Worm (Caenorhabditis elegans) whole organism, L4 larva: ENCODE results near the gene C06A1.7.

ENCODE experiments used
- F10B5.3 ChIP-seq: sonication (generic microtip); optimal IDR thresholded peaks from 2 replicates; lab custom pipeline; 2016; ENCODE audit warnings: mild to moderate bottlenecking, missing genetic modification characterization, missing compliant biosample characterization
- F37D6.2 ChIP-seq: sonication (generic microtip); optimal IDR thresholded peaks from 2 replicates; lab custom pipeline; 2016; ENCODE audit warnings: mild to moderate bottlenecking, missing genetic modification characterization, missing compliant biosample characterization
- R02D3.7 ChIP-seq: fragments of 150-350 bp; sonication (generic microtip); optimal IDR thresholded peaks from 3 replicates; lab custom pipeline; 2014; ENCODE audit warnings: missing biosample characterization, missing genetic modification characterization
- T26A8.4 ChIP-seq: fragments of 200-800 bp; sonication (Bioruptor generic); IDR thresholded peaks from 2 replicates; pipeline ENCODE4 v1.3.6; 2022; ENCODE audit warnings: missing genetic modification characterization, missing compliant biosample characterization
- Y105C5A.15 ChIP-seq: fragments of 200-800 bp; sonication (Bioruptor generic); IDR thresholded peaks from 2 replicates; pipeline ENCODE4 v1.3.6; 2022; ENCODE audit warnings: missing genetic modification characterization, missing compliant biosample characterization
- Y48G9A.11 ChIP-seq: fragments of 200-800 bp; sonication (Bioruptor generic); IDR thresholded peaks from 2 replicates; pipeline ENCODE4 v1.3.6; 2022; ENCODE audit warnings: missing genetic modification reagents, missing genetic modification characterization, missing compliant biosample characterization
- ZK546.5 ChIP-seq, 2 experiments: sonication (generic microtip); optimal IDR thresholded peaks; 2 replicates each; lab custom pipeline; 2017; ENCODE audit warnings: missing biosample characterization in 2 of 2, missing genetic modification characterization in 2 of 2
- aha-1 ChIP-seq: fragments of 150-350 bp; peaks from one replicate; lab custom pipeline; 2014; ENCODE audit warnings: missing biosample characterization, missing genetic modification characterization
- ama-1 ChIP-seq: fragments of 150-350 bp; optimal IDR thresholded peaks from 2 replicates; lab custom pipeline; 2014; ENCODE audit warnings: inconsistent platforms, mixed read lengths
- arid-1 ChIP-seq: fragments of 200-800 bp; sonication (Bioruptor generic); conservative IDR thresholded peaks from 2 replicates; pipeline ENCODE4 v1.3.6; 2022; ENCODE audit warnings: missing genetic modification reagents, missing genetic modification characterization, missing compliant biosample characterization
- attf-4 ChIP-seq: sonication (generic microtip); optimal IDR thresholded peaks from 3 replicates; lab custom pipeline; 2017; ENCODE audit warnings: missing biosample characterization, missing genetic modification characterization
- ces-1 ChIP-seq: fragments of 150-350 bp; sonication (generic microtip); optimal IDR thresholded peaks from 4 replicates; lab custom pipeline; 2014; ENCODE audit warnings: missing biosample characterization, missing genetic modification reagents, missing genetic modification characterization
- cey-2 ChIP-seq: sonication (generic microtip); optimal IDR thresholded peaks from 3 replicates; lab custom pipeline; 2017; ENCODE audit warnings: missing genetic modification characterization, mild to moderate bottlenecking, missing compliant biosample characterization, antibody characterized with exemption, borderline replicate concordance; ENCODE audit not compliant: insufficient read depth
- ctbp-1 ChIP-seq: fragments of 200-800 bp; sonication (Bioruptor generic); IDR thresholded peaks from 2 replicates; pipeline ENCODE4 v1.3.6; 2022; ENCODE audit warnings: missing genetic modification reagents, missing genetic modification characterization, missing compliant biosample characterization
- dmd-9 ChIP-seq: fragments of 200-800 bp; sonication (Bioruptor generic); IDR thresholded peaks from 2 replicates; pipeline ENCODE4 v1.3.6; 2022; ENCODE audit warnings: missing genetic modification reagents, missing genetic modification characterization, missing compliant biosample characterization
- dve-1 ChIP-seq: sonication (generic microtip); optimal IDR thresholded peaks from 2 replicates; lab custom pipeline; 2017; ENCODE audit warnings: antibody characterized with exemption, mild to moderate bottlenecking, missing genetic modification characterization, missing compliant biosample characterization; ENCODE audit not compliant: insufficient read depth
- egl-43 ChIP-seq: fragments of 200-800 bp; sonication (Bioruptor generic); IDR thresholded peaks from 2 replicates; pipeline ENCODE4 v1.3.6; 2022; ENCODE audit warnings: missing genetic modification reagents, missing genetic modification characterization, missing compliant biosample characterization
- fos-1 ChIP-seq: fragments of 150-350 bp; optimal IDR thresholded peaks from 2 replicates; lab custom pipeline; 2014; ENCODE audit warnings: missing biosample characterization, missing genetic modification characterization
- lin-1 ChIP-seq: fragments of 200-800 bp; sonication (Bioruptor generic); IDR thresholded peaks from 2 replicates; pipeline ENCODE4 v1.3.6; 2022; ENCODE audit warnings: missing genetic modification reagents, missing genetic modification characterization, missing compliant biosample characterization
- lin-13 ChIP-seq: fragments of 150-350 bp; optimal IDR thresholded peaks from 2 replicates; lab custom pipeline; 2014; ENCODE audit warnings: missing biosample characterization, missing genetic modification reagents, missing genetic modification characterization
- lin-29 ChIP-seq: fragments of 200-800 bp; sonication (Bioruptor generic); IDR thresholded peaks from 2 replicates; pipeline ENCODE4 v1.3.6; 2022; ENCODE audit warnings: missing genetic modification reagents, missing genetic modification characterization, missing compliant biosample characterization
- lin-39 ChIP-seq: fragments of 150-350 bp; optimal IDR thresholded peaks from 2 replicates; lab custom pipeline; 2014; ENCODE audit warnings: missing biosample characterization, missing genetic modification reagents, missing genetic modification characterization
- lir-3 ChIP-seq: sonication (generic microtip); optimal IDR thresholded peaks from 2 replicates; lab custom pipeline; 2016; ENCODE audit warnings: mild to moderate bottlenecking, missing genetic modification characterization, missing compliant biosample characterization
- lsy-2 ChIP-seq, 2 experiments: fragments of 150-350 bp in 1 of 2; sonication (generic microtip) in 1 of 2; optimal IDR thresholded peaks; 2 replicates each; lab custom pipeline; 2014 to 2017; ENCODE audit warnings: missing biosample characterization in 2 of 2, missing genetic modification characterization in 2 of 2
- madf-5 ChIP-seq, 2 experiments: fragments of 200-800 bp; sonication (Bioruptor generic); IDR thresholded peaks; 2 replicates each; pipeline ENCODE4 v1.3.6; 2022; ENCODE audit warnings: missing compliant biosample characterization in 2 of 2, missing genetic modification characterization in 2 of 2
- madf-9 ChIP-seq: fragments of 200-800 bp; sonication (Bioruptor generic); conservative IDR thresholded peaks from 2 replicates; pipeline ENCODE4 v1.3.6; 2022; ENCODE audit warnings: missing genetic modification reagents, missing genetic modification characterization, missing compliant biosample characterization
- mdt-29 ChIP-seq: fragments of 200-800 bp; sonication (Bioruptor generic); IDR thresholded peaks from 2 replicates; pipeline ENCODE4 v1.3.6; 2022; ENCODE audit warnings: missing genetic modification reagents, missing genetic modification characterization, missing compliant biosample characterization
- mep-1 ChIP-seq: fragments of 150-350 bp; sonication (generic microtip); optimal IDR thresholded peaks from 3 replicates; lab custom pipeline; 2014; ENCODE audit warnings: missing biosample characterization, missing genetic modification characterization
- mxl-2 ChIP-seq: fragments of 200-800 bp; sonication (Bioruptor generic); conservative IDR thresholded peaks from 2 replicates; pipeline ENCODE4 v1.3.6; 2022; ENCODE audit warnings: missing genetic modification reagents, missing genetic modification characterization, missing compliant biosample characterization
- nhr-11 ChIP-seq: fragments of 150-350 bp; optimal IDR thresholded peaks from 2 replicates; lab custom pipeline; 2014; ENCODE audit warnings: missing biosample characterization, missing genetic modification characterization
- nhr-237 ChIP-seq: sonication (generic microtip); optimal IDR thresholded peaks from 2 replicates; lab custom pipeline; 2017; ENCODE audit warnings: missing biosample characterization, missing genetic modification characterization
- nhr-41 ChIP-seq: fragments of 200-800 bp; sonication (Bioruptor generic); IDR thresholded peaks from 2 replicates; pipeline ENCODE4 v1.3.6; 2022; ENCODE audit warnings: missing genetic modification reagents, missing genetic modification characterization, missing compliant biosample characterization
- nhr-48 ChIP-seq: sonication (generic microtip); optimal IDR thresholded peaks from 2 replicates; lab custom pipeline; 2016; ENCODE audit warnings: mild to moderate bottlenecking, missing genetic modification characterization, missing compliant biosample characterization
- nhr-6 ChIP-seq: fragments of 150-350 bp; optimal IDR thresholded peaks from 2 replicates; lab custom pipeline; 2014; ENCODE audit warnings: missing biosample characterization, missing genetic modification characterization
- nhr-76 ChIP-seq: fragments of 150-350 bp; optimal IDR thresholded peaks from 2 replicates; lab custom pipeline; 2014; ENCODE audit warnings: missing biosample characterization, missing genetic modification characterization
- php-3 ChIP-seq: fragments of 200-800 bp; sonication (Bioruptor generic); IDR thresholded peaks from 2 replicates; pipeline ENCODE4 v1.3.6; 2022; ENCODE audit warnings: missing genetic modification reagents, missing genetic modification characterization, missing compliant biosample characterization
- pqm-1 ChIP-seq: sonication (generic microtip); optimal IDR thresholded peaks from 2 replicates; lab custom pipeline; 2017; ENCODE audit warnings: missing biosample characterization, missing genetic modification characterization
- sdz-12 ChIP-seq: fragments of 200-800 bp; sonication (Bioruptor generic); optimal IDR thresholded peaks from 2 replicates; lab custom pipeline; 2018; ENCODE audit warnings: mild to moderate bottlenecking, missing genetic modification characterization, missing compliant biosample characterization
- set-16 ChIP-seq: fragments of 200-800 bp; sonication (Bioruptor generic); IDR thresholded peaks from 2 replicates; pipeline ENCODE4 v1.3.6; 2022; ENCODE audit warnings: missing genetic modification reagents, missing genetic modification characterization, missing compliant biosample characterization
- skn-1 ChIP-seq: fragments of 150-350 bp; optimal IDR thresholded peaks from 2 replicates; lab custom pipeline; 2014; ENCODE audit warnings: missing biosample characterization, missing genetic modification characterization
- snpc-1.2 ChIP-seq: fragments of 200-800 bp; sonication (Bioruptor generic); IDR thresholded peaks from 2 replicates; pipeline ENCODE4 v1.3.6; 2022; ENCODE audit warnings: missing genetic modification reagents, missing genetic modification characterization, missing compliant biosample characterization
- spr-1 ChIP-seq: sonication (generic microtip); optimal IDR thresholded peaks from 2 replicates; lab custom pipeline; 2016; ENCODE audit warnings: mild to moderate bottlenecking, missing genetic modification characterization, missing compliant biosample characterization
- tag-97 ChIP-seq: fragments of 200-800 bp; sonication (Bioruptor generic); IDR thresholded peaks from 2 replicates; pipeline ENCODE4 v1.3.6; 2022; ENCODE audit warnings: missing genetic modification characterization, missing compliant biosample characterization
- unc-62 ChIP-seq, 3 experiments: fragments of 150-350 bp in 1 of 3; sonication (generic microtip); optimal IDR thresholded peaks in 2 of 3; peaks in 1 of 3; 1 replicate in 1 of 3; 2 replicates in 2 of 3; lab custom pipeline; 2014 to 2017; ENCODE audit warnings: missing biosample characterization in 3 of 3, missing genetic modification characterization in 3 of 3, missing genetic modification reagents in 3 of 3, missing genotype in 1 of 3
- zag-1 ChIP-seq: fragments of 150-350 bp; optimal IDR thresholded peaks from 2 replicates; lab custom pipeline; 2014; ENCODE audit warnings: missing biosample characterization, missing genetic modification characterization
- zfp-2 ChIP-seq: sonication (generic microtip); optimal IDR thresholded peaks from 2 replicates; lab custom pipeline; 2016; ENCODE audit warnings: mild to moderate bottlenecking, missing genetic modification characterization, missing compliant biosample characterization
- zfp-3 ChIP-seq: fragments of 200-800 bp; sonication (Bioruptor generic); conservative IDR thresholded peaks from 2 replicates; pipeline ENCODE4 v1.3.6; 2022; ENCODE audit warnings: missing genetic modification reagents, missing genetic modification characterization, missing compliant biosample characterization
- zip-11 ChIP-seq: fragments of 200-800 bp; sonication (Bioruptor generic); IDR thresholded peaks from 2 replicates; pipeline ENCODE4 v1.3.6; 2022; ENCODE audit warnings: missing genetic modification characterization, missing compliant biosample characterization
- ztf-7 ChIP-seq: fragments of 150-350 bp; optimal IDR thresholded peaks from 2 replicates; lab custom pipeline; 2014; ENCODE audit warnings: missing biosample characterization, missing genetic modification characterization

Gene C06A1.7

DNA sequence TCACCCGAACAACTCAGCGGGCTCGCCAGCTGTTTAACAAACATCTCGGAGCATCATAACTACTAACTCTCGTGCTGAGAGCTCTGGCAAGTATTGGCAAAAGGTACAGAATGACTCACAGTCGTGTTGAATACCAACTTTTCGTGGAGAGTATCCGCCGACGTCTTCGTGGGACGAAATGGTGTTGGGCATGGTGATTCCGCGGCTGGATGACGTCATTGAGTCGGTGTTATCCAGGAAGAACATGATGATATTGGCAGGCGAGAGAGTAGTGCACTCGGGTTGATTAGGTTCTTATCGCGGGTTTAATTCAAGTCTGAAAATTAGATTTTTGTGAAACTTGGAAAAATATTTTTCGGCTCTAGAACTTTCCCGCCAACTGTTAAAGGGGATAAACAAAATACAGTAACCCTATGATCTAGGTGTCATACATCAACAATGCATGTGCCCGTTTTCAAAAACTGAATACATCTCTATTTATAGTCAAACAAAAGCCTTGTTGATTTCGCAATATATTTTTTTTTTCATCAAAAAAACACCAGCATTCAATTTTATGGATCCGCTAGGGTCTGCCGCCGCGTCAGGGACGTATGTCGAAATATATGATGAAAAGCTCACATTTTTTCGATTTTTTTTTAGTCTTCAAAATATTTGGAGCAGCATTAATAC lies 11.2 kb upstream of the C06A1.7 start (continued):
- TF ChIP-seq zfp-3 (GFP tag; lab: Robert Waterston, UW) (peak; percentile 56; the same call in 1 of the 2 replicates), ama-1 (no peak), zip-11 (no peak), mdt-29 (peak; percentile 34; the same call in 1 of the 2 replicates), fos-1 (tag; lab: Kevin White, UChicago) (no peak), lin-39 (tag; lab: Kevin White, UChicago) (no peak), zag-1 (tag; lab: Kevin White, UChicago) (no peak), lsy-2 (tag; optimal IDR thresholded peaks at IDR 0.05; lab: Kevin White, UChicago) (peak in 1 of 2 experiments; percentile 43), lin-13 (GFP tag; lab: Kevin White, UChicago) (no peak), lir-3 (tag; lab: Kevin White, UChicago) (no peak), dmd-9 (GFP tag; lab: Robert Waterston, UW) (no peak), madf-5 (GFP tag; IDR thresholded peaks at IDR 0.05; lab: Robert Waterston, UW) (0 out of 4 replicates have a peak, but pooled peaks have one; percentile 15 to 25), aha-1 (peak; percentile 85), Y105C5A.15 (GFP tag; lab: Robert Waterston, UW) (no peak), spr-1 (no peak), madf-9 (0 out of 2 replicates have a peak, but pooled peaks have one; percentile 24), set-16 (GFP tag; lab: Robert Waterston, UW) (no peak), sdz-12 (GFP tag; lab: Kevin White, UChicago) (no peak), snpc-1.2 (GFP tag; lab: Robert Waterston, UW) (no peak), nhr-11 (tag; lab: Kevin White, UChicago) (peak; percentile 31), nhr-48 (no peak), ztf-7 (tag; lab: Kevin White, UChicago) (no peak), php-3 (GFP tag; lab: Robert Waterston, UW) (no peak; the same call in 1 of the 2 replicates)

DNA sequence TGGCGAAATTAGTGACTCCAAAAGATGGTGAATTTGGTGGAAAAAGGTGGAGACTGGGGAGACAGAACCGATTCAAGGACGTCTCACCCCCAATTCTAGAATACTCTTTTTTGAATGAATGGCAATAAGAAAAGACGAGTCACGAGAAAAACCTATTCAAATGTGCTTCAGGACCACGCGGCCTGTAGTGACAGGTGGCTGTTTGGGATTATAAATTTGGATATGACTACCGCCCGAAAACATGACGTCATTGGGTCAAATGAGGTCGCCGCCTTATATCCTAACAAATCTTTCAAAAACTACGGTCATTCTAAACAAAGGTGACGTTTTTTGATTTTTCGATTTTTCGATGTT lies 10.7 kb upstream of the C06A1.7 start:
- TF ChIP-seq sdz-12 (GFP tag; lab: Kevin White, UChicago) (peak; percentile 70), Y105C5A.15 (GFP tag; lab: Robert Waterston, UW) (0 out of 2 replicates have a peak, but pooled peaks have one; percentile 54), snpc-1.2 (GFP tag; lab: Robert Waterston, UW) (no peak), ctbp-1 (GFP tag; lab: Robert Waterston, UW) (0 out of 2 replicates have a peak, but pooled peaks have one; percentile 11), F37D6.2 (tag; lab: Kevin White, UChicago) (no peak), egl-43 (GFP tag; lab: Robert Waterston, UW) (no peak), F10B5.3 (no peak), ces-1 (GFP tag; lab: Kevin White, UChicago) (no peak), mep-1 (no peak), pqm-1 (tag; lab: Kevin White, UChicago) (no peak), ZK546.5 (tag; optimal IDR thresholded peaks at IDR 0.05; lab: Kevin White, UChicago) (no peak), nhr-237 (tag; lab: Kevin White, UChicago) (no peak), zfp-2 (tag; lab: Kevin White, UChicago) (no peak), lin-1 (no peak), Y48G9A.11 (GFP tag; lab: Robert Waterston, UW) (peak; percentile 35; the same call in 1 of the 2 replicates), nhr-76 (tag; lab: Kevin White, UChicago) (no peak), lin-29 (GFP tag; lab: Robert Waterston, UW) (no peak), dve-1 (no peak), attf-4 (tag; lab: Kevin White, UChicago) (no peak), T26A8.4 (no peak), arid-1 (GFP tag; lab: Robert Waterston, UW) (no peak), R02D3.7 (tag; lab: Kevin White, UChicago) (no peak), skn-1 (tag; lab: Kevin White, UChicago) (no peak), zip-11 (no peak), lsy-2 (tag; optimal IDR thresholded peaks at IDR 0.05; lab: Kevin White, UChicago) (no peak), nhr-41 (peak; percentile 8; the same call in 1 of the 2 replicates), nhr-6 (tag; lab: Kevin White, UChicago) (no peak), aha-1 (no peak), unc-62 (GFP tag; optimal IDR thresholded peaks at IDR 0.05 in 1 of 2; lab: Kevin White, UChicago) (peak in 1 of 2 experiments; percentile 92), unc-62 (tag; optimal IDR thresholded peaks at IDR 0.05; lab: Kevin White, UChicago) (no peak), cey-2 (no peak), tag-97 (no peak), mxl-2 (no peak)
